Fruit fly (Drosophila melanogaster): ENCODE measurements around the gene mRpL2.

The mRpL2 gene

DNA sequence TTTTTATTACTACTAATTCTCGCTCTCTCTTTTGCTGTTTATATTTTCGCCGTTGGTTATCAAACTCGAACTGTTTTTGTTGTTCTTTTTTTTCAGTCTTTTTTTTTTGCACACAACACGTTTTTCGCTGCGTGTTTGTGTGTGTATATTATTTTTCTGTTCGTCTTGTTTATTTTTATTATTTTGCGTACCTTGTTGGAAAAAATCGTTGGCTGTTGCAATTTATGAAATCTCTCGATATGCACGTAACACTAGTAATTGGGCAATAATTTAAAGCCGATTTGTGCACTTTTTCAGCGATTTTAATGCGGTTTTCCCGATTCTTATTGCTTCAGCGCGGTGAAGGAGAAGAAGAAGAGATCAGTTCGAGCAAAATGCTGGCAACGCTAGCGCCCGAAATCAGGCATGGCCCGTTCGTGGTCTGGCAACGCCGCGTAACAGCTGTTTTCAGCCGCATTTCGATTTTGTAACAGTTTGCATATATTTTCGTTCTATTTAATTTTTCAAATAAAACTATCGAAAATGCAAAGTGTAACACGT is at the start of gene mRpL2, which contains the start of gene FoxK:
mRpL2 (plus strand) TSS at position 429 of the 540 bp plus-strand sequence.
FoxK (minus strand) TSS at position 365 of the 540 bp plus-strand sequence.
- TF ChIP-seq CG9948 (tag; optimal IDR thresholded peaks at IDR 0.05) (peak; percentile 66), CG32121 (GFP tag; IDR thresholded peaks at IDR 0.05) (peak; percentile 63; the same call in 1 of the 2 replicates), Ets98B (GFP tag; IDR thresholded peaks at IDR 0.05) (peak; percentile 76), Pif1B (GFP tag; optimal IDR thresholded peaks at IDR 0.05) (peak; percentile 92), CG15710 (tag; optimal IDR thresholded peaks at IDR 0.05) (peak; percentile 84), Pif1A (GFP tag; optimal IDR thresholded peaks at IDR 0.05) (peak; percentile 91), CG4496 (GFP tag; IDR thresholded peaks at IDR 0.05) (peak; percentile 80), Snoo (tag; optimal IDR thresholded peaks at IDR 0.05) (peak; percentile 68), CG14655 (GFP tag; optimal IDR thresholded peaks at IDR 0.05) (peak; percentile 89), gl (tag; optimal IDR thresholded peaks at IDR 0.05) (peak; percentile 95), CG34367 (tag; optimal IDR thresholded peaks at IDR 0.05) (peak; percentile 87), CG8301 (tag; optimal IDR thresholded peaks at IDR 0.05) (peak; percentile 82), CG12605 (GFP tag; IDR thresholded peaks at IDR 0.05) (peak; percentile 90), fd96Ca (GFP tag; IDR thresholded peaks at IDR 0.05) (peak; percentile 69; the same call in 1 of the 3 replicates), D1 (tag; optimal IDR thresholded peaks at IDR 0.05) (peak; percentile 43), CG10348 (GFP tag; IDR thresholded peaks at IDR 0.05) (no peak), CG13204 (GFP tag; optimal IDR thresholded peaks at IDR 0.05) (peak; percentile 89), rn (GFP tag; IDR thresholded peaks at IDR 0.05) (peak; percentile 39; the same call in 1 of the 2 replicates), EcR (GFP tag; optimal IDR thresholded peaks at IDR 0.05) (peak; percentile 17), CG8159 (tag; optimal IDR thresholded peaks at IDR 0.05) (peak; percentile 84), CG17806 (tag; optimal IDR thresholded peaks at IDR 0.05) (peak; percentile 74)

DNA sequence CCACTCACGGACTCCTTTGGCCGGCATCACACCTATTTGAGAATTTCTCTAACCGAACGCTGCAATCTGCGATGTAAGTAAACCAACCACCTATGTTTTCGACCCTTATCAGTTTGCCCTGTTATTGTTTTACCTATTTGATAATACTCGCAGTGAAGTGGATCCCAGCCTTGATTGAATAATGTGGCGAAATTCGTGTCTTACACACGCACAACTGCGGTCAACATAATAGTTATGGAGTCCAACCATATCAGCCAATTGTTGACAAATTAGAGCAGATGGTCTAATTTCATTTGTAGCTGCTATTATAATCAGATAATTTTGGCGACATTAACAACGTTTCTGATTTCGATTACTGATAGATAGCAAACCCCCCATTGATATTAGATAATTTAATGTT is 49.6 kb upstream of the mRpL2 start:
- TF ChIP-seq CG8159 (tag; optimal IDR thresholded peaks at IDR 0.05) (no peak), fd96Ca (GFP tag; IDR thresholded peaks at IDR 0.05) (no peak), CG8301 (tag; optimal IDR thresholded peaks at IDR 0.05) (no peak), CG17806 (tag; optimal IDR thresholded peaks at IDR 0.05) (no peak), CG12605 (GFP tag; IDR thresholded peaks at IDR 0.05) (no peak), gl (tag; optimal IDR thresholded peaks at IDR 0.05) (no peak), CG32121 (GFP tag; IDR thresholded peaks at IDR 0.05) (no peak), CG34367 (tag; optimal IDR thresholded peaks at IDR 0.05) (no peak)

DNA sequence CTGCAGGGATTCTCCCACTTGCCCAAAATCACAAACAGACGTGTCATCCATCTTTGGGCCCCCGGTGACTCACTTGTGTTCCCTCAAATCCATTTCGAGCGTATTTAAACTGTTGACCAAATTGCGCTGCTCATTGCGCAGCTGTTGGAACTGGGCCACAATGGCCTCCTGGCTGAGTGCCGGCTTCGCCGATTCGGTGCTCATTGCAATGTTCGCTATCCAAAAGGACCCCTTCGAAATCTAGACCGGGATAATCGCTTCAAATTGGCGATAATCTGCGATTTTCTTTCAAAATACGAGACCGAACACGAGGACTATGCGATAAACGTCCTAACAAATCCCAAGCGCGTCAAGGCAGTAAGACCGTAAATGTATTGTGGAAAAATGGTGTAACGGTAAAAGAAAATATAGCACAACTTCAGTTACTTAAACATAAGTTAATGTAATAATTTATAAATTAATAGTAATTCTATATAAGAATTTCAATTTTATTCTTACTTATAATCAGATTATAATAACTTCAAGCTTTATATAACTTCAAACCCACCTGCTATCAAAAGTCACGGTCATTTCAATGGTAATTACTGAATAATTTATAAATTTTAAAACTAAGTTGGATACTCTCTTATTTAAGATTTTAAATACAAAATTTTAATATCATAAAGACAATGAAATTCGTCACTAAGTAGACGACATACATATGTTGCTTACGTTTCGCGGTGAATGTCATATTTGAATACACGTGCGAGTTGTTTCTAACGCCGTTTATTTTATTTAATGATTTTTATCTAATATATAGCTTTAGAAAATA is 46.4 kb upstream of the mRpL2 start, which contains the start of the genes Pfdn2 and Noc1:
Pfdn2 (minus strand) TSS at position 346 of the 811 bp plus-strand sequence.
Noc1 (plus strand) TSS at position 727 of the 811 bp plus-strand sequence.
- TF ChIP-seq Pif1B (GFP tag; optimal IDR thresholded peaks at IDR 0.05) (no peak), CG15710 (tag; optimal IDR thresholded peaks at IDR 0.05) (peak; percentile 23), Ets98B (GFP tag; IDR thresholded peaks at IDR 0.05) (0 out of 2 replicates have a peak, but pooled peaks have one; percentile 25), CG17806 (tag; optimal IDR thresholded peaks at IDR 0.05) (peak; percentile 36)

DNA sequence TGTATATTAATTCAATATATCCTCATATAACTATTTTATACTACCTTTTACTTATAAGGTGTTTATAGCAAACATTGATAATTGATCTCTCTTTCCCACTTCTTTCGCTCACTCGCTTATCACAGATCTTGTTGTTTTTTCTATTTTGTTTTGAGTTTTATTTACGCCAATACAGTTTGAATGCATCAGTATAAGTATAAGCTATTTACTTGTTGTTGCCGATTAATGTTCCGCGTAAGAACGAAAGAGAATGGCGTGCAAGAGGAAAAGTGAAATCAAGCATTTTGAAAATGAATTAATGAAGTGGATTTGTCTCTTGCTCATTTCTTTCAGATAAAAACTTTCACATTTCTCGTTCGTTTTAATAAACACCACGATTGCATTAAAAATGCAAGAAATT is 37.0 kb upstream of the mRpL2 start:
- TF ChIP-seq Pif1A (GFP tag; optimal IDR thresholded peaks at IDR 0.05) (no peak), Pif1B (GFP tag; optimal IDR thresholded peaks at IDR 0.05) (no peak), CG12605 (GFP tag; IDR thresholded peaks at IDR 0.05) (no peak), rn (GFP tag; IDR thresholded peaks at IDR 0.05) (no peak), CG15710 (tag; optimal IDR thresholded peaks at IDR 0.05) (no peak), EcR (GFP tag; optimal IDR thresholded peaks at IDR 0.05) (peak; percentile 15), Ets98B (GFP tag; IDR thresholded peaks at IDR 0.05) (peak; percentile 11; the same call in 1 of the 2 replicates)

DNA sequence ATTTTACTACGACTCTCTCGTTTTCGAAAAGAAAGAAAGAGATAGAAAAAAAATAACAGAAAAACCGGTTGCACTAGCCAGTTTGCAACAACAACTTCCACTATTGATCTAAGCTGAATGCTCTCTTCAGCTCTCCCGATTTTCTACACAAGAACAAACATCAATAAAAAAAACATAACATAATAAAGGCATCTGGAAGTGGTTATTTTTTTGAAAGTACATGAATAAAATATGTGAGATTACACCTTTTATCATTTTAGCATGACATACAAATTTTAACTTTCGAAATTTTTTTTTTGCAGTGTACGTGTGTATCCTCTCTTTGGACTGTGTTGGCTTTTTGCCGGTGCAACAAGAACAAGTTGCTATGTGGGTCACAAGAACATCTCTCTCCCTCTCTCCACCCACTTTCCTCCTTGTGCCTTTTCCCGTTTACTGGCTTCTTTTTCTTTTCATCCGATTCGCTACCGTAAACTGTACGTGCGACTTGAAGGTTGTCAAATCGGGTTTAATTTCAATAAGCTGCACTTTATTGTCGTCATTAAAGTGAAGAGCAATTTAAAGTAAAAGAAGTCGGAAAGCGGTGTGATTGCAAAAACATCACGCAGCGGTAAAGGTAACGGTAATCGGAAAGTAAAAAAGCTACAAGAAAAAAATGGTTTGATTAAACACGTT is 36.0 kb upstream of the mRpL2 start:
- TF ChIP-seq CG8159 (tag; optimal IDR thresholded peaks at IDR 0.05) (peak; percentile 97), CG8301 (tag; optimal IDR thresholded peaks at IDR 0.05) (peak; percentile 99), Ets98B (GFP tag; IDR thresholded peaks at IDR 0.05) (peak; percentile 99), D1 (tag; optimal IDR thresholded peaks at IDR 0.05) (peak; percentile 95), CG32121 (GFP tag; IDR thresholded peaks at IDR 0.05) (peak; percentile 99), Snoo (tag; optimal IDR thresholded peaks at IDR 0.05) (peak; percentile 84), rn (GFP tag; IDR thresholded peaks at IDR 0.05) (peak; percentile 98), CG12605 (GFP tag; IDR thresholded peaks at IDR 0.05) (peak; percentile 99), CG9948 (tag; optimal IDR thresholded peaks at IDR 0.05) (peak; percentile 98), CG4496 (GFP tag; IDR thresholded peaks at IDR 0.05) (peak; percentile 99), CG10348 (GFP tag; IDR thresholded peaks at IDR 0.05) (peak; percentile 94), CG34367 (tag; optimal IDR thresholded peaks at IDR 0.05) (peak; percentile 98), gl (tag; optimal IDR thresholded peaks at IDR 0.05) (peak; percentile 93), CG15710 (tag; optimal IDR thresholded peaks at IDR 0.05) (peak; percentile 98), Pif1A (GFP tag; optimal IDR thresholded peaks at IDR 0.05) (peak; percentile 98), CG13204 (GFP tag; optimal IDR thresholded peaks at IDR 0.05) (peak; percentile 93), Pif1B (GFP tag; optimal IDR thresholded peaks at IDR 0.05) (peak; percentile 96), EcR (GFP tag; optimal IDR thresholded peaks at IDR 0.05) (peak; percentile 74), CG17806 (tag; optimal IDR thresholded peaks at IDR 0.05) (peak; percentile 98), fd96Ca (GFP tag; IDR thresholded peaks at IDR 0.05) (peak; percentile 96), CG14655 (GFP tag; optimal IDR thresholded peaks at IDR 0.05) (peak; percentile 99)
